Worm (Caenorhabditis elegans) whole organism, young adult: ENCODE data around the gene gmap-1.

ENCODE experiments used
- F49E8.2 ChIP-seq: sonication (generic microtip); optimal IDR thresholded peaks from 3 replicates; lab custom pipeline; 2017; ENCODE audit warnings: missing genetic modification characterization, mild to moderate bottlenecking, missing compliant biosample characterization, antibody characterized with exemption, moderate library complexity; ENCODE audit not compliant: insufficient read depth
- athp-1 ChIP-seq: sonication (generic microtip); optimal IDR thresholded peaks from 2 replicates; lab custom pipeline; 2017; ENCODE audit warnings: mild to moderate bottlenecking, missing genetic modification characterization, missing compliant biosample characterization
- ceh-91 ChIP-seq: fragments of 200-800 bp; sonication (Bioruptor generic); IDR thresholded peaks from 2 replicates; pipeline ENCODE4 v1.3.6; 2022; ENCODE audit warnings: missing genetic modification reagents, missing genetic modification characterization, missing compliant biosample characterization
- efl-1 ChIP-seq: fragments of 150-350 bp; optimal IDR thresholded peaks from 2 replicates; lab custom pipeline; 2014; ENCODE audit warnings: missing biosample characterization, missing genetic modification reagents, missing genetic modification characterization
- him-1 ChIP-seq: sonication (generic microtip); optimal IDR thresholded peaks from 2 replicates; lab custom pipeline; 2016; ENCODE audit warnings: missing genotype, missing genetic modification reagents, missing genetic modification characterization, missing compliant biosample characterization
- nfya-1 ChIP-seq: sonication (generic microtip); optimal IDR thresholded peaks from 2 replicates; lab custom pipeline; 2017; ENCODE audit warnings: antibody characterized with exemption, missing compliant biosample characterization, missing genetic modification characterization, borderline replicate concordance; ENCODE audit not compliant: insufficient read depth
- pha-4 ChIP-seq: fragments of 150-350 bp; sonication (generic microtip); optimal IDR thresholded peaks from 2 replicates; lab custom pipeline; 2014; ENCODE audit warnings: missing biosample characterization, missing genetic modification reagents, missing genetic modification characterization
- snpc-4 ChIP-seq, 5 experiments: fragments of 150-350 bp in 1 of 5; sonication (generic microtip) in 4 of 5; optimal IDR thresholded peaks; 2 replicates each; lab custom pipeline; 2014 to 2018; ENCODE audit warnings: missing genetic modification characterization in 5 of 5, missing biosample characterization in 3 of 5, antibody characterized with exemption in 2 of 5, mild to moderate bottlenecking in 2 of 5, missing compliant biosample characterization in 2 of 5, missing genotype in 2 of 5, moderate library complexity in 2 of 5, missing genetic modification reagents in 1 of 5
- tbx-9 ChIP-seq: sonication (generic microtip); optimal IDR thresholded peaks from 2 replicates; lab custom pipeline; 2016; ENCODE audit warnings: borderline replicate concordance, missing genetic modification characterization, inconsistent platforms, missing compliant biosample characterization

DNA sequence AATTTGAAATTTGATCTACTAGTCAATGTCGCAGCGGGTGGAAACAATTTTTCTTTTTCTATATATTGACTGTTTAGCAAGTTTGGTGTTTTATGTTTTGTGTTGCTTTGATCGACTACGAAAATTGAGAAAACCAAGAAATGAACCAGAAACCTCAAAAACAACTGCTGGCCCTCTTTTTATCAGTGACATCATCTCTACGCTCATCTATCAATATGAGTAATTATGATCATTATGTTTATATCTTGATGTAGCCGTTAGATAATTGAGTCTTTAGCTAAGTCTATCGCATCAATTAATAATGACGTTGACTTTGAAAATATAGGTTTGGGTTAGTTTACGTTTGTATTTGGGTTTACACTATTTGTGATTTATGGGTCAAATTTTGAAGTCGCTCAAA, 916 bp upstream of the gmap-1 start:
- TF ChIP-seq snpc-4 (GFP tag; optimal IDR thresholded peaks at IDR 0.05; lab: Kevin White, UChicago) (no peak), snpc-4 (tag; optimal IDR thresholded peaks at IDR 0.05; lab: Kevin White, UChicago) (no peak), F49E8.2 (no peak), nfya-1 (tag; lab: Kevin White, UChicago) (no peak), him-1 (no peak), ceh-91 (GFP tag; lab: Robert Waterston, UW) (no peak), efl-1 (GFP tag; lab: Kevin White, UChicago) (no peak), tbx-9 (tag; lab: Kevin White, UChicago) (no peak), pha-4 (no peak), athp-1 (tag; lab: Kevin White, UChicago) (no peak)
